Worm (Caenorhabditis elegans) whole organism, midembryonic: ENCODE measurements around the gene Y48E1C.4.

Experiments used
- klf-2 ChIP-seq: fragments of 200-800 bp; sonication (Bioruptor generic); conservative IDR thresholded peaks from 2 replicates; pipeline ENCODE4 v1.3.6; 2022; ENCODE audit warnings: missing genetic modification reagents, missing genetic modification characterization, missing compliant biosample characterization
- ztf-29 ChIP-seq: fragments of 200-800 bp; sonication (Bioruptor generic); IDR thresholded peaks from 2 replicates; pipeline ENCODE4 v1.3.6; 2022; ENCODE audit warnings: missing genetic modification reagents, missing genetic modification characterization, missing compliant biosample characterization

DNA sequence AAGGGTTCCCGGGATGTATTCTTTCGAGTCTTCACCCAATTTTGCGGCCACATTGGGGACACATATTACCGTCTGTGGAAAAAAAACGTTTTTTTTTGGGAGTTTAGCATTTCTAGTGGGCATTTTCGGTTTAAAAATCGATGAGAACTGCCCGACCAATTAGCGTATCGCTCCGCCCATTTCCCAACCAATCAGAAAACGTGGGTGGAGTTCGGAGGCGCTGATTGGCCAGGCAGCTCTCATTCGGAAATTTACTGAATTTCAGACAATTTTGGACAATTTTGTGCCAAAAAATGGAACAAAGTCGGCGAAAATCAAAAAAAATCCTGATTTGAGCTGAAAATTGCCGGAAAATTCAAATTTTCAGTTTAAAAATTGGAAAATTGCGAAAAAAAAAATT lies 10.0 kb upstream of the Y48E1C.4 start:
- no peak for TF ChIP-seq ztf-29 (GFP tag; lab: Robert Waterston, UW)
- no peak for TF ChIP-seq klf-2 (GFP tag; lab: Robert Waterston, UW)
